Worm (Caenorhabditis elegans) whole organism, L1 larva: ENCODE data around the gene M04B2.2.

Experiments used
- C04F5.9 ChIP-seq: sonication (generic microtip); optimal IDR thresholded peaks from 2 replicates; lab custom pipeline; 2016; ENCODE audit warnings: missing genetic modification characterization, missing compliant biosample characterization
- C16A3.4 ChIP-seq: fragments of 150-350 bp; optimal IDR thresholded peaks from 2 replicates; lab custom pipeline; 2014; ENCODE audit warnings: missing biosample characterization, missing genetic modification characterization
- aha-1 ChIP-seq: fragments of 150-350 bp; optimal IDR thresholded peaks from 2 replicates; lab custom pipeline; 2014; ENCODE audit warnings: missing biosample characterization, missing genetic modification characterization
- ama-1 ChIP-seq: fragments of 150-350 bp; optimal IDR thresholded peaks from 2 replicates; lab custom pipeline; 2014
- blmp-1 ChIP-seq: fragments of 150-350 bp; optimal IDR thresholded peaks from 2 replicates; lab custom pipeline; 2014; ENCODE audit warnings: missing biosample characterization, missing genetic modification characterization
- ceh-63 ChIP-seq: fragments of 200-800 bp; sonication (Bioruptor generic); optimal IDR thresholded peaks from 2 replicates; lab custom pipeline; 2018; ENCODE audit warnings: mild to moderate bottlenecking, missing genetic modification characterization, missing compliant biosample characterization
- ceh-8 ChIP-seq: fragments of 200-800 bp; sonication (Bioruptor generic); optimal IDR thresholded peaks from 2 replicates; lab custom pipeline; 2018; ENCODE audit warnings: mild to moderate bottlenecking, missing genetic modification characterization, moderate library complexity, missing compliant biosample characterization
- ces-1 ChIP-seq: fragments of 150-350 bp; optimal IDR thresholded peaks from 2 replicates; lab custom pipeline; 2014; ENCODE audit warnings: missing biosample characterization, missing genetic modification reagents, missing genetic modification characterization
- dpl-1 ChIP-seq, 3 experiments: fragments of 150-350 bp in 2 of 3; sonication (generic microtip) in 1 of 3; optimal IDR thresholded peaks; 2 replicates each; lab custom pipeline; 2014 to 2017; ENCODE audit warnings: missing biosample characterization in 3 of 3, missing genetic modification characterization in 3 of 3, missing genetic modification reagents in 3 of 3
- efl-1 ChIP-seq, 4 experiments: fragments of 150-350 bp; optimal IDR thresholded peaks in 3 of 4; peaks in 1 of 4; 1 replicate in 1 of 4; 2 replicates in 3 of 4; lab custom pipeline; 2014; ENCODE audit warnings: missing biosample characterization in 2 of 4, missing genetic modification characterization in 2 of 4, missing genetic modification reagents in 2 of 4
- elt-3 ChIP-seq, 6 experiments: fragments of 150-350 bp in 1 of 6; sonication (generic microtip); optimal IDR thresholded peaks; 2 replicates each; lab custom pipeline; 2017 to 2018; ENCODE audit warnings: missing biosample characterization in 6 of 6, missing genetic modification characterization in 6 of 6, inconsistent platforms in 1 of 6
- ets-5 ChIP-seq: fragments of 200-800 bp; sonication (Bioruptor generic); IDR thresholded peaks from 2 replicates; pipeline ENCODE4 v1.3.6; 2022; ENCODE audit warnings: missing genetic modification characterization, missing compliant biosample characterization
- fkh-10 ChIP-seq: sonication (generic microtip); optimal IDR thresholded peaks from 2 replicates; lab custom pipeline; 2017; ENCODE audit warnings: missing biosample characterization, missing genetic modification reagents, missing genetic modification characterization
- fkh-4 ChIP-seq: sonication (generic microtip); optimal IDR thresholded peaks from 2 replicates; lab custom pipeline; 2016; ENCODE audit warnings: missing compliant biosample characterization, missing genetic modification characterization, borderline replicate concordance
- grh-1 ChIP-seq: fragments of 200-800 bp; sonication (Bioruptor generic); IDR thresholded peaks from 2 replicates; pipeline ENCODE4 v1.3.6; 2022; ENCODE audit warnings: missing genetic modification reagents, missing genetic modification characterization, missing compliant biosample characterization
- hpl-2 ChIP-seq: fragments of 150-350 bp; optimal IDR thresholded peaks from 2 replicates; lab custom pipeline; 2014; ENCODE audit warnings: missing biosample characterization, missing genetic modification reagents, missing genetic modification characterization
- irx-1 ChIP-seq: sonication (generic microtip); optimal IDR thresholded peaks from 2 replicates; lab custom pipeline; 2016; ENCODE audit warnings: missing genetic modification characterization, missing compliant biosample characterization
- isw-1 ChIP-seq: fragments of 200-800 bp; sonication (Bioruptor generic); IDR thresholded peaks from 2 replicates; pipeline ENCODE4 v1.3.6; 2022; ENCODE audit warnings: missing genetic modification characterization, missing compliant biosample characterization
- jun-1 ChIP-seq: fragments of 150-350 bp; optimal IDR thresholded peaks from 2 replicates; lab custom pipeline; 2014; ENCODE audit warnings: missing biosample characterization, missing genetic modification reagents, missing genetic modification characterization
- lin-14 ChIP-seq: fragments of 200-800 bp; sonication (Bioruptor generic); optimal IDR thresholded peaks from 2 replicates; lab custom pipeline; 2018; ENCODE audit warnings: mild to moderate bottlenecking, missing genetic modification characterization, moderate library complexity, missing compliant biosample characterization
- lin-35 ChIP-seq, 2 experiments: fragments of 150-350 bp; optimal IDR thresholded peaks; 2 replicates each; lab custom pipeline; 2014; ENCODE audit warnings: missing biosample characterization in 2 of 2, missing genetic modification characterization in 2 of 2, missing genetic modification reagents in 2 of 2
- lin-39 ChIP-seq: fragments of 150-350 bp; optimal IDR thresholded peaks from 2 replicates; lab custom pipeline; 2014; ENCODE audit warnings: missing biosample characterization, missing genetic modification reagents, missing genetic modification characterization
- lsy-2 ChIP-seq, 2 experiments: fragments of 150-350 bp; optimal IDR thresholded peaks; 2 replicates each; lab custom pipeline; 2014; ENCODE audit warnings: missing biosample characterization in 2 of 2, missing genetic modification characterization in 2 of 2
- mab-9 ChIP-seq: fragments of 200-800 bp; sonication (Bioruptor generic); IDR thresholded peaks from 2 replicates; pipeline ENCODE4 v1.3.6; 2022; ENCODE audit warnings: missing genetic modification reagents, missing genetic modification characterization, missing compliant biosample characterization
- mdl-1 ChIP-seq, 2 experiments: fragments of 150-350 bp; optimal IDR thresholded peaks; 2 replicates each; lab custom pipeline; 2014 to 2017; ENCODE audit warnings: missing biosample characterization in 2 of 2, missing genetic modification characterization in 2 of 2, inconsistent platforms in 1 of 2
- mep-1 ChIP-seq: fragments of 150-350 bp; optimal IDR thresholded peaks from 2 replicates; lab custom pipeline; 2014; ENCODE audit warnings: missing biosample characterization, missing genetic modification characterization
- nhr-11 ChIP-seq: fragments of 150-350 bp; optimal IDR thresholded peaks from 2 replicates; lab custom pipeline; 2014; ENCODE audit warnings: missing biosample characterization, missing genetic modification characterization
- nhr-12 ChIP-seq: sonication (generic microtip); optimal IDR thresholded peaks from 2 replicates; lab custom pipeline; 2017; ENCODE audit warnings: missing biosample characterization, missing genetic modification characterization
- nhr-19 ChIP-seq: fragments of 200-800 bp; sonication (Bioruptor generic); conservative IDR thresholded peaks from 2 replicates; pipeline ENCODE4 v1.3.6; 2022; ENCODE audit warnings: missing genetic modification characterization, missing compliant biosample characterization
- nhr-20 ChIP-seq: sonication (generic microtip); optimal IDR thresholded peaks from 2 replicates; lab custom pipeline; 2016; ENCODE audit warnings: mild to moderate bottlenecking, missing genetic modification characterization, missing compliant biosample characterization
- nhr-47 ChIP-seq: sonication (generic microtip); optimal IDR thresholded peaks from 2 replicates; lab custom pipeline; 2016; ENCODE audit warnings: mild to moderate bottlenecking, missing genetic modification characterization, moderate library complexity, missing compliant biosample characterization
- nhr-71 ChIP-seq: sonication (generic microtip); optimal IDR thresholded peaks from 2 replicates; lab custom pipeline; 2016; ENCODE audit warnings: mild to moderate bottlenecking, missing genetic modification characterization, moderate library complexity, missing compliant biosample characterization
- nhr-76 ChIP-seq: sonication (generic microtip); optimal IDR thresholded peaks from 2 replicates; lab custom pipeline; 2017; ENCODE audit warnings: missing biosample characterization, missing genetic modification characterization
- nhr-77 ChIP-seq: fragments of 150-350 bp; optimal IDR thresholded peaks from 2 replicates; lab custom pipeline; 2014; ENCODE audit warnings: missing biosample characterization, missing genetic modification characterization
- nhr-84 ChIP-seq: sonication (generic microtip); optimal IDR thresholded peaks from 2 replicates; lab custom pipeline; 2017; ENCODE audit warnings: missing biosample characterization, missing genetic modification characterization
- nhr-85 ChIP-seq: sonication (generic microtip); peaks from one replicate; lab custom pipeline; 2016; ENCODE audit warnings: missing genetic modification characterization, inconsistent platforms, missing compliant biosample characterization
- pag-3 ChIP-seq: sonication (generic microtip); optimal IDR thresholded peaks from 2 replicates; lab custom pipeline; 2017; ENCODE audit warnings: missing genetic modification characterization, mild to moderate bottlenecking, missing compliant biosample characterization, antibody characterized with exemption, borderline replicate concordance; ENCODE audit not compliant: insufficient read depth
- pax-3 ChIP-seq: fragments of 200-800 bp; sonication (Bioruptor generic); optimal IDR thresholded peaks from 2 replicates; lab custom pipeline; 2018; ENCODE audit warnings: mild to moderate bottlenecking, missing genetic modification characterization, moderate library complexity, missing compliant biosample characterization
- pqm-1 ChIP-seq: sonication (generic microtip); optimal IDR thresholded peaks from 3 replicates; lab custom pipeline; 2017; ENCODE audit warnings: missing biosample characterization, missing genetic modification characterization
- rnt-1 ChIP-seq: sonication (generic microtip); optimal IDR thresholded peaks from 2 replicates; lab custom pipeline; 2016; ENCODE audit warnings: mild to moderate bottlenecking, missing genetic modification characterization, moderate library complexity, missing compliant biosample characterization
- snu-23 ChIP-seq: sonication (generic microtip); optimal IDR thresholded peaks from 2 replicates; lab custom pipeline; 2016; ENCODE audit warnings: missing genetic modification characterization, missing compliant biosample characterization
- sox-4 ChIP-seq: sonication (generic microtip); optimal IDR thresholded peaks from 2 replicates; lab custom pipeline; 2016; ENCODE audit warnings: missing genetic modification characterization, missing compliant biosample characterization
- sptf-1 ChIP-seq: fragments of 150-350 bp; optimal IDR thresholded peaks from 2 replicates; lab custom pipeline; 2014; ENCODE audit warnings: missing biosample characterization, missing genetic modification characterization
- swsn-7 ChIP-seq: sonication (generic microtip); optimal IDR thresholded peaks from 2 replicates; lab custom pipeline; 2016; ENCODE audit warnings: missing genetic modification characterization, missing compliant biosample characterization
- tlp-1 ChIP-seq: fragments of 150-350 bp; optimal IDR thresholded peaks from 2 replicates; lab custom pipeline; 2014; ENCODE audit warnings: missing biosample characterization, missing genetic modification characterization
- unc-30 ChIP-seq: sonication (generic microtip); optimal IDR thresholded peaks from 2 replicates; lab custom pipeline; 2017; ENCODE audit warnings: missing biosample characterization, missing genetic modification characterization
- unc-86 ChIP-seq: sonication (generic microtip); optimal IDR thresholded peaks from 2 replicates; lab custom pipeline; 2016; ENCODE audit warnings: missing genetic modification characterization, missing compliant biosample characterization
- vab-15 ChIP-seq: sonication (generic microtip); optimal IDR thresholded peaks from 2 replicates; lab custom pipeline; 2017; ENCODE audit warnings: missing genotype, mild to moderate bottlenecking, missing genetic modification characterization, missing compliant biosample characterization
- xbp-1 ChIP-seq: sonication (generic microtip); optimal IDR thresholded peaks from 2 replicates; lab custom pipeline; 2016; ENCODE audit warnings: missing genetic modification characterization, missing compliant biosample characterization
- zip-4 ChIP-seq: fragments of 200-800 bp; sonication (Bioruptor generic); optimal IDR thresholded peaks from 2 replicates; lab custom pipeline; 2018; ENCODE audit warnings: mild to moderate bottlenecking, missing genetic modification characterization, moderate library complexity, missing compliant biosample characterization
- ztf-4 ChIP-seq: fragments of 150-350 bp; optimal IDR thresholded peaks from 2 replicates; lab custom pipeline; 2014; ENCODE audit warnings: missing biosample characterization, missing genetic modification characterization

Gene M04B2.2

ce11 chrIV:11493899-11494298 is 34.0 kb upstream of the M04B2.2 start (continued):
- TF ChIP-seq dpl-1 (GFP tag; optimal IDR thresholded peaks at IDR 0.05; lab: Kevin White, UChicago), result no peak
- peak; percentile 90 for TF ChIP-seq blmp-1 (tag; lab: Kevin White, UChicago)
- TF ChIP-seq sox-4 (tag; lab: Kevin White, UChicago), result no peak
- no peak for TF ChIP-seq C04F5.9 (tag; lab: Kevin White, UChicago)
- no peak for TF ChIP-seq fkh-4 (tag; lab: Kevin White, UChicago)
- TF ChIP-seq efl-1 (optimal IDR thresholded peaks at IDR 0.05; lab: Kevin White, UChicago), result no peak
- TF ChIP-seq efl-1 (GFP tag; optimal IDR thresholded peaks at IDR 0.05 in 1 of 2; lab: Kevin White, UChicago), result peak in 1 of 2 experiments; percentile 8
- TF ChIP-seq ces-1, result no peak
- TF ChIP-seq nhr-47 (tag; lab: Kevin White, UChicago), result no peak
- peak; percentile 49 for TF ChIP-seq nhr-85 (tag; lab: Kevin White, UChicago)
- TF ChIP-seq nhr-20, result no peak
- TF ChIP-seq pag-3 (tag; lab: Kevin White, UChicago), result no peak
- TF ChIP-seq lin-35 (GFP tag; optimal IDR thresholded peaks at IDR 0.05; lab: Kevin White, UChicago), result peak in 1 of 2 experiments; percentile 8
- TF ChIP-seq unc-30 (tag; lab: Kevin White, UChicago), result no peak
- TF ChIP-seq snu-23, result peak; percentile 1
- TF ChIP-seq mdl-1 (tag; optimal IDR thresholded peaks at IDR 0.05; lab: Kevin White, UChicago), result no peak

DNA sequence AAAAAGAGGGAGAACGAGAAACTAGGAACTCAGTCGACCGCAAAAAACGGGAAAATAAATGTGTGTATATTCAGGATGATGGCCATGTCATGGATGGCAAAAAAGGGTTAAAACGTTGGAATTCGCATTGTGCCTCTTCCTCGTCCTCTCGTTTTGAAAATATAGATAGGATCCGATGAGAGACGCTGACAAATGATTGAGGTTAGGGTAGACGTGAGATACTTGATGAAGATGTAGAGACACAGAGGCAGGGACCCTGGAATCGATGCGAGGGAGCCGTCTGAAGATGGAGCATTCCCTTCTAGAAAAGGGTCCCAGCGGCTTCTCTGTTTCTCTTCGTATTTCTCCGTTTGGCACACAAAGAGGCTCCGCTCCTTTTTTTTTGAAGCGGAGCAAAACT is 32.9 kb upstream of the M04B2.2 start:
- TF ChIP-seq snu-23, result peak; percentile 24
- TF ChIP-seq ama-1 (lab: Kevin White, UChicago), result no peak
- TF ChIP-seq unc-86 (tag; lab: Kevin White, UChicago), result peak; percentile 54
- no peak for TF ChIP-seq irx-1
- TF ChIP-seq mep-1 (tag; lab: Kevin White, UChicago), result no peak
- no peak for TF ChIP-seq grh-1 (GFP tag; lab: Robert Waterston, UW)
- TF ChIP-seq zip-4, result no peak
- TF ChIP-seq lsy-2 (tag; optimal IDR thresholded peaks at IDR 0.05; lab: Kevin White, UChicago), result peak in 1 of 2 experiments; percentile 46
- no peak for TF ChIP-seq ceh-8 (GFP tag; lab: Kevin White, UChicago)
- no peak for TF ChIP-seq nhr-11 (tag; lab: Kevin White, UChicago)
- TF ChIP-seq tlp-1 (tag; lab: Kevin White, UChicago), result no peak
- TF ChIP-seq C16A3.4 (tag; lab: Kevin White, UChicago), result no peak
- no peak for TF ChIP-seq vab-15
- no peak for TF ChIP-seq sptf-1
- TF ChIP-seq nhr-84 (tag; lab: Kevin White, UChicago), result no peak
- TF ChIP-seq elt-3 (tag; optimal IDR thresholded peaks at IDR 0.05; lab: Kevin White, UChicago), result no peak
- TF ChIP-seq ceh-63 (GFP tag; lab: Kevin White, UChicago), result no peak
- no peak for TF ChIP-seq aha-1 (tag; lab: Kevin White, UChicago)
- no peak for TF ChIP-seq ets-5 (GFP tag; lab: Robert Waterston, UW)
- TF ChIP-seq nhr-47 (tag; lab: Kevin White, UChicago), result peak; percentile 20
- TF ChIP-seq nhr-77 (tag; lab: Kevin White, UChicago), result no peak
- no peak; the same call in 1 of the 2 replicates for TF ChIP-seq isw-1
- TF ChIP-seq lin-39 (tag; lab: Kevin White, UChicago), result no peak
- no peak for TF ChIP-seq sox-4 (tag; lab: Kevin White, UChicago)
- no peak for TF ChIP-seq nhr-76 (tag; lab: Kevin White, UChicago)
- TF ChIP-seq efl-1 (optimal IDR thresholded peaks at IDR 0.05; lab: Kevin White, UChicago), result peak; percentile 1 to 23
- TF ChIP-seq efl-1 (GFP tag; optimal IDR thresholded peaks at IDR 0.05 in 1 of 2; lab: Kevin White, UChicago), result peak in 1 of 2 experiments; percentile 83
- TF ChIP-seq fkh-10 (GFP tag; lab: Kevin White, UChicago), result peak; percentile 72
- TF ChIP-seq rnt-1 (tag; lab: Kevin White, UChicago), result no peak
- no peak for TF ChIP-seq pax-3 (tag; lab: Kevin White, UChicago)
- TF ChIP-seq xbp-1 (tag; lab: Kevin White, UChicago), result peak; percentile 3
- no peak for TF ChIP-seq hpl-2 (GFP tag; lab: Kevin White, UChicago)
- TF ChIP-seq C04F5.9 (tag; lab: Kevin White, UChicago), result no peak
- no peak for TF ChIP-seq mab-9 (GFP tag; lab: Robert Waterston, UW)
- no peak for TF ChIP-seq ztf-4
- TF ChIP-seq fkh-4 (tag; lab: Kevin White, UChicago), result no peak
- peak; percentile 89 for TF ChIP-seq lin-14 (GFP tag; lab: Kevin White, UChicago)
- no peak for TF ChIP-seq nhr-19 (GFP tag; lab: Robert Waterston, UW)
- TF ChIP-seq nhr-71 (tag; lab: Kevin White, UChicago), result peak; percentile 4
- TF ChIP-seq pqm-1, result no peak
- TF ChIP-seq nhr-12, result no peak
- no peak for TF ChIP-seq jun-1 (tag; lab: Kevin White, UChicago)
- peak; percentile 39 for TF ChIP-seq swsn-7 (tag; lab: Kevin White, UChicago)
